Worm (Caenorhabditis elegans) whole organism, L4 larva: Measurements from ENCODE around the gene unc-6.

Experiments
- Y105C5A.15 ChIP-seq: fragments of 200-800 bp; sonication (Bioruptor generic); IDR thresholded peaks from 2 replicates; pipeline ENCODE4 v1.3.6; 2022; ENCODE audit warnings: missing genetic modification characterization, missing compliant biosample characterization
- aly-2 ChIP-seq: sonication (generic microtip); optimal IDR thresholded peaks from 2 replicates; lab custom pipeline; 2018; ENCODE audit warnings: missing biosample characterization, missing genetic modification characterization
- ama-1 ChIP-seq: fragments of 150-350 bp; optimal IDR thresholded peaks from 2 replicates; lab custom pipeline; 2014; ENCODE audit warnings: inconsistent platforms, mixed read lengths
- ceh-20 ChIP-seq: fragments of 200-800 bp; sonication (Bioruptor generic); IDR thresholded peaks from 2 replicates; pipeline ENCODE4 v1.3.6; 2022; ENCODE audit warnings: missing genetic modification reagents, missing genetic modification characterization, missing compliant biosample characterization
- ces-1 ChIP-seq: fragments of 150-350 bp; sonication (generic microtip); optimal IDR thresholded peaks from 4 replicates; lab custom pipeline; 2014; ENCODE audit warnings: missing biosample characterization, missing genetic modification reagents, missing genetic modification characterization
- dpl-1 ChIP-seq: fragments of 150-350 bp; optimal IDR thresholded peaks from 2 replicates; lab custom pipeline; 2014; ENCODE audit warnings: missing biosample characterization, missing genetic modification reagents, missing genetic modification characterization
- lsy-2 ChIP-seq, 2 experiments: fragments of 150-350 bp in 1 of 2; sonication (generic microtip) in 1 of 2; optimal IDR thresholded peaks; 2 replicates each; lab custom pipeline; 2014 to 2017; ENCODE audit warnings: missing biosample characterization in 2 of 2, missing genetic modification characterization in 2 of 2
- mdt-29 ChIP-seq: fragments of 200-800 bp; sonication (Bioruptor generic); IDR thresholded peaks from 2 replicates; pipeline ENCODE4 v1.3.6; 2022; ENCODE audit warnings: missing genetic modification reagents, missing genetic modification characterization, missing compliant biosample characterization
- nhr-237 ChIP-seq: sonication (generic microtip); optimal IDR thresholded peaks from 2 replicates; lab custom pipeline; 2017; ENCODE audit warnings: missing biosample characterization, missing genetic modification characterization
- unc-130 ChIP-seq: sonication (generic microtip); optimal IDR thresholded peaks from 2 replicates; lab custom pipeline; 2016; ENCODE audit warnings: missing genetic modification reagents, missing genetic modification characterization, missing compliant biosample characterization
- unc-62 ChIP-seq, 3 experiments: fragments of 150-350 bp in 1 of 3; sonication (generic microtip); optimal IDR thresholded peaks in 2 of 3; peaks in 1 of 3; 1 replicate in 1 of 3; 2 replicates in 2 of 3; lab custom pipeline; 2014 to 2017; ENCODE audit warnings: missing biosample characterization in 3 of 3, missing genetic modification characterization in 3 of 3, missing genetic modification reagents in 3 of 3, missing genotype in 1 of 3
- ztf-11 ChIP-seq: fragments of 150-350 bp; optimal IDR thresholded peaks from 2 replicates; lab custom pipeline; 2014; ENCODE audit warnings: missing biosample characterization, missing genetic modification characterization

ce11 chrX:6941711-6942110, 52.2 kb downstream of the unc-6 start:
- TF ChIP-seq nhr-237 (tag; lab: Kevin White, UChicago) (no peak), dpl-1 (no peak), Y105C5A.15 (GFP tag; lab: Robert Waterston, UW) (no peak), unc-62 (GFP tag; optimal IDR thresholded peaks at IDR 0.05 in 1 of 2; lab: Kevin White, UChicago) (no peak), unc-62 (tag; optimal IDR thresholded peaks at IDR 0.05; lab: Kevin White, UChicago) (no peak), unc-130 (GFP tag; lab: Kevin White, UChicago) (no peak), ztf-11 (no peak), aly-2 (tag; lab: Kevin White, UChicago) (no peak), ama-1 (lab: Kevin White, UChicago) (no peak), ceh-20 (GFP tag; lab: Robert Waterston, UW) (no peak), ces-1 (GFP tag; lab: Kevin White, UChicago) (no peak), lsy-2 (tag; optimal IDR thresholded peaks at IDR 0.05; lab: Kevin White, UChicago) (no peak), mdt-29 (GFP tag; lab: Robert Waterston, UW) (no peak)
